Fruit fly (Drosophila melanogaster) whole organism, pupa: Measurements from ENCODE around the gene FipoQ.

Experiments used
- CG12605 ChIP-seq: fragments of 200-800 bp; sonication (Bioruptor generic); IDR thresholded peaks from 2 replicates; pipeline ENCODE4 v1.3.6; 2022; ENCODE audit warnings: missing biosample characterization, missing genetic modification characterization
- CG32121 ChIP-seq: fragments of 200-800 bp; sonication (Bioruptor generic); IDR thresholded peaks from 2 replicates; pipeline ENCODE4 v1.3.6; 2022; ENCODE audit warnings: missing biosample characterization, missing genetic modification characterization
- CG8301 ChIP-seq: fragments of 200-800 bp; sonication (Bioruptor generic); optimal IDR thresholded peaks from 2 replicates; lab custom pipeline; 2018; ENCODE audit warnings: missing biosample characterization, mild to moderate bottlenecking, missing genetic modification characterization
- D1 ChIP-seq: fragments of 200-800 bp; sonication (Bioruptor generic); optimal IDR thresholded peaks from 2 replicates; lab custom pipeline; 2018; ENCODE audit warnings: missing biosample characterization, mild to moderate bottlenecking, missing genetic modification characterization, moderate library complexity
- EcR ChIP-seq: fragments of 200-800 bp; sonication (Bioruptor generic); optimal IDR thresholded peaks from 3 replicates; lab custom pipeline; 2019; ENCODE audit warnings: missing biosample characterization, missing genetic modification characterization, mild to moderate bottlenecking, moderate library complexity, missing genetic modification reagents
- Ets98B ChIP-seq: fragments of 200-800 bp; sonication (Bioruptor generic); IDR thresholded peaks from 2 replicates; pipeline ENCODE4 v1.3.6; 2022; ENCODE audit warnings: missing biosample characterization, missing genetic modification characterization
- Pif1A ChIP-seq: fragments of 200-800 bp; sonication (Bioruptor generic); optimal IDR thresholded peaks from 3 replicates; lab custom pipeline; 2016; ENCODE audit warnings: missing biosample characterization, missing genetic modification characterization
- Pif1B ChIP-seq: fragments of 200-800 bp; sonication (Bioruptor generic); optimal IDR thresholded peaks from 3 replicates; lab custom pipeline; 2016; ENCODE audit warnings: missing biosample characterization, missing genetic modification characterization
- fd96Ca ChIP-seq: fragments of 200-800 bp; sonication (Bioruptor generic); IDR thresholded peaks from 3 replicates; pipeline ENCODE4 v1.3.6; 2022; ENCODE audit warnings: missing biosample characterization, missing genetic modification characterization
- rn ChIP-seq: fragments of 200-800 bp; sonication (Bioruptor generic); IDR thresholded peaks from 2 replicates; pipeline ENCODE4 v1.3.6; 2022; ENCODE audit warnings: missing biosample characterization, missing genetic modification characterization

DNA sequence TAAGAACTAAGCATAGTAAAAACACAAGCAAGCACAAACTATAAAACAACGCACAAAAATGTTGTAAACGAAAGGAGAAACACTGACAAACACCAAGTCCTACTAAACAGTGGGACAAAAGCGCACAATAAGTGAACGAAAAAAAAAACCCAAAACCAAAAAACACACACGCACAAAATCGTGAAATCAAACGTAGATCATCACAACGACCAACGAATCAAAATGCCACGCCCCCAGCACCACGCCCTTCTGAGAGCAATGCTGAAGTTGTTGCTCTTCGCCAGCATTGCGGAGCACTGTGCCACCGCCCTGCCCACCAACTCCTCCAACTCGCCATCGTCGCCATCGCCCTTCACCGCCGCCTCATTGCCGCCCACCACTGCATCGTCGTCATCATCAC is 32.7 kb upstream of the FipoQ start:
- TF ChIP-seq D1 (tag; lab: Kevin White, UChicago) = no peak
- peak; percentile 47 for TF ChIP-seq Ets98B (GFP tag; lab: Robert Waterston, UW)
- TF ChIP-seq CG8301 (tag; lab: Kevin White, UChicago) = no peak
- peak; percentile 61 for TF ChIP-seq fd96Ca (GFP tag; lab: Robert Waterston, UW)
- no peak for TF ChIP-seq CG32121 (GFP tag; lab: Robert Waterston, UW)
- no peak for TF ChIP-seq EcR (GFP tag; lab: Kevin White, UChicago)
- no peak for TF ChIP-seq Pif1A (GFP tag; lab: Kevin White, UChicago)
- TF ChIP-seq CG12605 = peak; percentile 19; the same call in 1 of the 2 replicates
- no peak for TF ChIP-seq Pif1B (GFP tag; lab: Kevin White, UChicago)
- TF ChIP-seq rn (GFP tag; lab: Robert Waterston, UW) = no peak
